Worm (Caenorhabditis elegans): ENCODE measurements around the gene snpc-3.4.

Gene snpc-3.4

DNA sequence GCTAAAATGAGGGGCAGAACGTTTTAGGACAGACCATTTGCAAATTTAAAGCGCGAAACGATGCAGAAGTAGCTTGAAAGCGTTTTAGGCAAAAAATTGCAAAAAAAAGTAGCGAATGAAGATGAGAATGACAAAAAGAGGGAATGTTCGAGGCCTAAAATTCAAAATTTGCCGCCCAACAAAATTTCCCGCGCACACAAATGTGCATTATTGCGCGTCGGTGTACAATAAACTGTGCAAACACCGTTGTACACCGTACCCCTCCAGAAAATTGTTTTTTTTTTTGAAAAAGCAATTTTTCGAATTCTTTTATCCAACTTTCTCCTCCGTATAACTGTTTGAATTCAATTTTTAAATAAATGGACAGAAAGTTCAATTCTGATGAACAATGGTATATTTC, at the start of gene snpc-3.4 (continued):
- TF ChIP-seq xbp-1 (tag; optimal IDR thresholded peaks at IDR 0.05) (peak; percentile 67), unc-86 (tag; optimal IDR thresholded peaks at IDR 0.05) (peak; percentile 50), tbx-2 (tag; optimal IDR thresholded peaks at IDR 0.05) (peak; percentile 60), nhr-47 (tag; optimal IDR thresholded peaks at IDR 0.05) (peak; percentile 77), ceh-8 (GFP tag; optimal IDR thresholded peaks at IDR 0.05) (no peak), sox-4 (tag; optimal IDR thresholded peaks at IDR 0.05) (no peak), ceh-63 (GFP tag; optimal IDR thresholded peaks at IDR 0.05) (no peak), nhr-77 (tag; optimal IDR thresholded peaks at IDR 0.05) (peak; percentile 47), mdl-1 (tag; optimal IDR thresholded peaks at IDR 0.05) (peak in 1 of 2 experiments; percentile 57), lin-35 (GFP tag; optimal IDR thresholded peaks at IDR 0.05) (peak; percentile 89 to 93), dpl-1 (GFP tag; optimal IDR thresholded peaks at IDR 0.05) (peak; percentile 90 to 93 (median 91)), unc-98 (GFP tag; IDR thresholded peaks at IDR 0.05) (no peak), F16B12.6 (tag; optimal IDR thresholded peaks at IDR 0.05) (peak; percentile 96), nhr-11 (tag; optimal IDR thresholded peaks at IDR 0.05) (no peak), skn-1 (tag; optimal IDR thresholded peaks at IDR 0.05) (peak; percentile 86), unc-30 (tag; optimal IDR thresholded peaks at IDR 0.05) (no peak), lin-14 (GFP tag; optimal IDR thresholded peaks at IDR 0.05) (peak; percentile 77), lin-39 (tag; optimal IDR thresholded peaks at IDR 0.05) (peak; percentile 5), ztf-4 (tag; optimal IDR thresholded peaks at IDR 0.05) (no peak), nhr-90 (tag; optimal IDR thresholded peaks at IDR 0.05; ENCODE audit: poor library complexity) (peak; percentile 43), lin-15B (tag; optimal IDR thresholded peaks at IDR 0.05) (peak; percentile 62), nhr-12 (tag; optimal IDR thresholded peaks at IDR 0.05) (no peak), fos-1 (tag; optimal IDR thresholded peaks at IDR 0.05) (no peak), irx-1 (tag; optimal IDR thresholded peaks at IDR 0.05) (peak; percentile 49), nhr-71 (tag; optimal IDR thresholded peaks at IDR 0.05) (peak; percentile 75), elt-3 (tag; optimal IDR thresholded peaks at IDR 0.05) (peak in 2 of 6 experiments; percentile 57 to 59), ets-5 (GFP tag; IDR thresholded peaks at IDR 0.05) (no peak), C34B4.2 (tag; optimal IDR thresholded peaks at IDR 0.05) (no peak), mep-1 (tag; optimal IDR thresholded peaks at IDR 0.05) (peak; percentile 88), dsc-1 (tag; optimal IDR thresholded peaks at IDR 0.05) (no peak), unc-62 (GFP tag; optimal IDR thresholded peaks at IDR 0.05) (no peak)

ce11 chrIII:3970395-3970794, 49.4 kb upstream of the snpc-3.4 start:
- TF ChIP-seq fkh-10 (GFP tag; optimal IDR thresholded peaks at IDR 0.05) (peak; percentile 40), nhr-90 (tag; optimal IDR thresholded peaks at IDR 0.05; ENCODE audit: poor library complexity) (no peak), nhr-85 (tag) (no peak), grh-1 (GFP tag; IDR thresholded peaks at IDR 0.05) (no peak), sptf-1 (tag; optimal IDR thresholded peaks at IDR 0.05) (no peak), mab-9 (GFP tag; IDR thresholded peaks at IDR 0.05) (no peak), C04F5.9 (tag; optimal IDR thresholded peaks at IDR 0.05) (no peak), ceh-8 (GFP tag; optimal IDR thresholded peaks at IDR 0.05) (peak; percentile 26), nhr-76 (tag; optimal IDR thresholded peaks at IDR 0.05) (no peak), nhr-237 (tag; optimal IDR thresholded peaks at IDR 0.05) (no peak), dsc-1 (tag; optimal IDR thresholded peaks at IDR 0.05) (no peak), egl-27 (tag; optimal IDR thresholded peaks at IDR 0.05) (no peak), ets-5 (GFP tag; IDR thresholded peaks at IDR 0.05) (no peak), ces-1 (GFP tag; optimal IDR thresholded peaks at IDR 0.05) (peak; percentile 3), lin-15B (tag; optimal IDR thresholded peaks at IDR 0.05) (no peak), lir-3 (tag; optimal IDR thresholded peaks at IDR 0.05; ENCODE audit: poor library complexity) (no peak), tbx-2 (tag; optimal IDR thresholded peaks at IDR 0.05) (no peak), hpl-2 (GFP tag; optimal IDR thresholded peaks at IDR 0.05) (no peak), ceh-90 (tag; optimal IDR thresholded peaks at IDR 0.05) (no peak), lin-14 (GFP tag; optimal IDR thresholded peaks at IDR 0.05) (peak; percentile 50)
